Worm (Caenorhabditis elegans) whole organism, midembryonic: ENCODE measurements around the gene F46B6.9.

Source experiments
- T22C8.4 ChIP-seq: fragments of 200-800 bp; sonication (Bioruptor generic); IDR thresholded peaks from 2 replicates; pipeline ENCODE4 v1.3.6; 2022; ENCODE audit warnings: missing genetic modification characterization, missing compliant biosample characterization
- cog-1 ChIP-seq: sonication (generic microtip); optimal IDR thresholded peaks from 2 replicates; lab custom pipeline; 2016; ENCODE audit warnings: missing genetic modification characterization, missing compliant biosample characterization
- flt-1 ChIP-seq: fragments of 200-800 bp; sonication (Bioruptor generic); IDR thresholded peaks from 2 replicates; pipeline ENCODE4 v1.3.6; 2022; ENCODE audit warnings: missing genetic modification characterization, missing compliant biosample characterization
- med-1 ChIP-seq: sonication (generic microtip); optimal IDR thresholded peaks from 2 replicates; lab custom pipeline; 2017; ENCODE audit warnings: missing genetic modification characterization, mild to moderate bottlenecking, missing compliant biosample characterization, antibody characterized with exemption, missing genetic modification reagents; ENCODE audit not compliant: insufficient read depth
- ref-1 ChIP-seq: fragments of 200-800 bp; sonication (Bioruptor generic); conservative IDR thresholded peaks from 2 replicates; pipeline ENCODE4 v1.3.6; 2022; ENCODE audit warnings: missing genetic modification reagents, missing genetic modification characterization, missing compliant biosample characterization
- tab-1 ChIP-seq: fragments of 200-800 bp; sonication (Bioruptor generic); IDR thresholded peaks from 2 replicates; pipeline ENCODE4 v1.3.6; 2022; ENCODE audit warnings: missing genetic modification characterization, missing compliant biosample characterization

ce11 chrV:9755725-9756124, 40.9 kb upstream of the F46B6.9 start, which contains the start of gene F58E6.8:
- TF ChIP-seq cog-1, result no peak
- TF ChIP-seq tab-1 (GFP tag; lab: Robert Waterston, UW), result no peak
- TF ChIP-seq T22C8.4 (GFP tag; lab: Robert Waterston, UW), result no peak
- no peak for TF ChIP-seq ref-1
- TF ChIP-seq med-1 (GFP tag; lab: Kevin White, UChicago), result no peak
- no peak for TF ChIP-seq flt-1 (GFP tag; lab: Robert Waterston, UW)
